Worm (Caenorhabditis elegans): ENCODE measurements around the gene B0294.1.

The B0294.1 gene

DNA sequence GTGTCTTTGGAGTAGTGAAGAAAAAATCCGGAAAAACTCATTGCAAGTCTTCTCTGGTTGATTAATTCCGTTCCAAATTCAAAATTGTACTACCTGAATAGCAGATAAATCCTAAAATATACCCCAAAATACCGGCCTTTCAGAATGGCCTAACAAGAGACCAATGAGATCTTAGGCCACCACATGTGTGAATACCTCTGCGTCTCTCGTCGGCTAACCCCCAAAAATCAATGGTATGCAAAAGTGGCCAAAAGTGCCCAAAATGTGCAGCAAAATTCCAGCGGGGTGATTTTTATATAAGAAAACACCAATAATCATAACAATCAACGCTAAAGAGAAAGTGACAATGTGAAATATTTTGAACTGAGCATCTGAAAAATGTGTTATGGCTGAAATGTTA lies 43.5 kb downstream of the B0294.1 start, which contains the start of gene T26C11.9 (continued):
- TF ChIP-seq grh-1 (GFP tag; IDR thresholded peaks at IDR 0.05), result peak; percentile 25; the same call in 1 of the 2 replicates
- no peak for TF ChIP-seq isw-1 (GFP tag; IDR thresholded peaks at IDR 0.05)
- no peak for TF ChIP-seq ceh-63 (GFP tag; optimal IDR thresholded peaks at IDR 0.05)
- peak; percentile 51 for TF ChIP-seq skn-1 (tag; optimal IDR thresholded peaks at IDR 0.05)
- TF ChIP-seq unc-130 (tag; optimal IDR thresholded peaks at IDR 0.05), result no peak
- no peak for TF ChIP-seq elt-3 (tag; optimal IDR thresholded peaks at IDR 0.05)
- TF ChIP-seq ces-1 (GFP tag; optimal IDR thresholded peaks at IDR 0.05), result no peak
- no peak for TF ChIP-seq aha-1 (tag; optimal IDR thresholded peaks at IDR 0.05)
- peak; percentile 10 for TF ChIP-seq vab-15 (tag; optimal IDR thresholded peaks at IDR 0.05)
- peak; percentile 59 for TF ChIP-seq lin-15B (tag; optimal IDR thresholded peaks at IDR 0.05)
- no peak for TF ChIP-seq ceh-88 (GFP tag; IDR thresholded peaks at IDR 0.05)
- TF ChIP-seq nhr-85 (tag), result peak; percentile 66
- TF ChIP-seq ztf-11 (tag; optimal IDR thresholded peaks at IDR 0.05), result peak in 1 of 2 experiments; percentile 20
- TF ChIP-seq hlh-4 (tag; optimal IDR thresholded peaks at IDR 0.05), result no peak
- TF ChIP-seq nhr-19 (GFP tag; conservative IDR thresholded peaks at IDR 0.05), result no peak
- TF ChIP-seq lir-3 (tag; optimal IDR thresholded peaks at IDR 0.05; ENCODE audit: poor library complexity), result peak; percentile 65
- peak; percentile 43 for TF ChIP-seq tbx-2 (tag; optimal IDR thresholded peaks at IDR 0.05)
- TF ChIP-seq lsy-2 (tag; optimal IDR thresholded peaks at IDR 0.05), result no peak
- TF ChIP-seq efl-3 (GFP tag; optimal IDR thresholded peaks at IDR 0.05), result no peak
- TF ChIP-seq C34B4.2 (tag; optimal IDR thresholded peaks at IDR 0.05), result no peak
- no peak for TF ChIP-seq fkh-4 (tag; optimal IDR thresholded peaks at IDR 0.05; ENCODE audit: borderline replicate concordance)
- no peak for TF ChIP-seq sox-4 (tag; optimal IDR thresholded peaks at IDR 0.05)
- no peak for TF ChIP-seq nhr-77 (tag; optimal IDR thresholded peaks at IDR 0.05)
- TF ChIP-seq mep-1 (tag; optimal IDR thresholded peaks at IDR 0.05), result peak; percentile 41
- TF ChIP-seq nhr-237 (tag; optimal IDR thresholded peaks at IDR 0.05), result no peak
- TF ChIP-seq fos-1 (tag; optimal IDR thresholded peaks at IDR 0.05), result no peak
- no peak for TF ChIP-seq lin-39 (tag; optimal IDR thresholded peaks at IDR 0.05)
- peak; percentile 35 for TF ChIP-seq lin-14 (GFP tag; optimal IDR thresholded peaks at IDR 0.05)
- no peak for TF ChIP-seq unc-30 (tag; optimal IDR thresholded peaks at IDR 0.05)
- no peak for TF ChIP-seq nhr-84 (tag; optimal IDR thresholded peaks at IDR 0.05)
- TF ChIP-seq zag-1 (tag; optimal IDR thresholded peaks at IDR 0.05), result no peak

DNA sequence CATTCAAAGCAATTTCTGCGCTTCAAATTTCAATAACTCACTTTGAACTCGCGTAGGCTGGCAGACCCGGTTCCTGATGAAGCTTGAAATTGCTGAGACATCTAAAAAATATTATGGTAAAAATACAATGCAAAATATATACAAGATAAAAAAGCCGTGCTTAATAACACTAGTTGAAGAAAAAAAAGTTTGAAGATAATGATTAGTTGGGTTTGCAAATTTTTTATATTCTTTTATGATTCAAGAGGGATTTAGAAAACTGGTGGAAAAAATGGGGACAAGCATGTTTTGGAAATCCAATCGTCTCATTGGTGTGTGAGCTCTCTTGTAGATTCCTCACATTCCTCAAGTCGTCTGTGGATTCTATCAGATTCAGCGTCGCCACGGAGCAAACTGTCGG lies 44.5 kb downstream of the B0294.1 start, which contains the start of gene ceh-21:
Gene ceh-21 (minus strand): TSS at position 101 of the 400 bp plus-strand sequence.
- TF ChIP-seq nhr-71 (tag; optimal IDR thresholded peaks at IDR 0.05) (no peak), C04F5.9 (tag; optimal IDR thresholded peaks at IDR 0.05) (no peak), F16B12.6 (tag; optimal IDR thresholded peaks at IDR 0.05) (no peak), pax-3 (tag; optimal IDR thresholded peaks at IDR 0.05) (no peak), unc-130 (tag; optimal IDR thresholded peaks at IDR 0.05) (no peak), lin-15B (tag; optimal IDR thresholded peaks at IDR 0.05) (no peak), dsc-1 (tag; optimal IDR thresholded peaks at IDR 0.05) (no peak), pag-3 (tag; optimal IDR thresholded peaks at IDR 0.05; ENCODE audit: borderline replicate concordance, insufficient read depth) (no peak), zip-4 (GFP tag; optimal IDR thresholded peaks at IDR 0.05) (no peak)

ce11 chrX:1850525-1850924 lies 46.6 kb downstream of the B0294.1 start:
- TF ChIP-seq fkh-8 (tag; optimal IDR thresholded peaks at IDR 0.05) (no peak), hlh-17 (GFP tag; optimal IDR thresholded peaks at IDR 0.05; ENCODE audit: borderline replicate concordance) (no peak), nhr-28 (tag; optimal IDR thresholded peaks at IDR 0.05) (no peak), ets-5 (GFP tag; IDR thresholded peaks at IDR 0.05) (no peak), nhr-77 (tag; optimal IDR thresholded peaks at IDR 0.05) (no peak), nhr-237 (tag; optimal IDR thresholded peaks at IDR 0.05) (no peak), ceh-63 (GFP tag; optimal IDR thresholded peaks at IDR 0.05) (no peak), irx-1 (tag; optimal IDR thresholded peaks at IDR 0.05) (no peak), blmp-1 (tag; optimal IDR thresholded peaks at IDR 0.05) (no peak), Y116A8C.19 (tag; optimal IDR thresholded peaks at IDR 0.05; ENCODE audit: borderline replicate concordance) (no peak)

All from whole organism, L1 larva.